Worm (Caenorhabditis elegans) whole organism, early embryonic: ENCODE results near the gene C09E10.3.

Experiments used
- B0310.2 ChIP-seq: sonication (generic microtip); optimal IDR thresholded peaks from 2 replicates; lab custom pipeline; 2016; ENCODE audit warnings: mild to moderate bottlenecking, missing genetic modification characterization, missing compliant biosample characterization
- ama-1 ChIP-seq: fragments of 150-350 bp; optimal IDR thresholded peaks from 2 replicates; lab custom pipeline; 2014
- ceh-13 ChIP-seq: fragments of 200-800 bp; sonication (Bioruptor generic); optimal IDR thresholded peaks from 2 replicates; lab custom pipeline; 2018; ENCODE audit warnings: mild to moderate bottlenecking, missing genetic modification characterization, missing compliant biosample characterization
- ceh-36 ChIP-seq: sonication (generic microtip); optimal IDR thresholded peaks from 2 replicates; lab custom pipeline; 2016; ENCODE audit warnings: missing genetic modification characterization, inconsistent platforms, missing compliant biosample characterization
- ets-7 ChIP-seq: sonication (generic microtip); optimal IDR thresholded peaks from 2 replicates; lab custom pipeline; 2016; ENCODE audit warnings: missing genotype, missing genetic modification characterization, missing compliant biosample characterization
- flt-1 ChIP-seq: fragments of 200-800 bp; sonication (Bioruptor generic); IDR thresholded peaks from 2 replicates; pipeline ENCODE4 v1.3.6; 2022; ENCODE audit warnings: missing genetic modification characterization, missing compliant biosample characterization
- hmbx-1 ChIP-seq: sonication (generic microtip); optimal IDR thresholded peaks from 2 replicates; lab custom pipeline; 2016; ENCODE audit warnings: mild to moderate bottlenecking, missing genetic modification characterization, missing compliant biosample characterization
- hnd-1 ChIP-seq: sonication (generic microtip); optimal IDR thresholded peaks from 2 replicates; lab custom pipeline; 2016; ENCODE audit warnings: missing genetic modification characterization, missing compliant biosample characterization
- pes-1 ChIP-seq: fragments of 200-800 bp; sonication (Bioruptor generic); IDR thresholded peaks from 2 replicates; pipeline ENCODE4 v1.3.6; 2022; ENCODE audit warnings: missing genetic modification reagents, missing genetic modification characterization, missing compliant biosample characterization
- scrt-1 ChIP-seq: fragments of 200-800 bp; sonication (Bioruptor generic); IDR thresholded peaks from 2 replicates; pipeline ENCODE4 v1.3.6; 2022; ENCODE audit warnings: missing genetic modification characterization, missing compliant biosample characterization
- tbx-11 ChIP-seq: fragments of 200-800 bp; sonication (Bioruptor generic); IDR thresholded peaks from 2 replicates; pipeline ENCODE4 v1.3.6; 2022; ENCODE audit warnings: missing genetic modification characterization, missing compliant biosample characterization
- tbx-37 ChIP-seq: fragments of 200-800 bp; sonication (Bioruptor generic); conservative IDR thresholded peaks from 2 replicates; pipeline ENCODE4 v1.3.6; 2022; ENCODE audit warnings: missing genetic modification reagents, missing genetic modification characterization, missing compliant biosample characterization
- tra-4 ChIP-seq: sonication (generic microtip); optimal IDR thresholded peaks from 2 replicates; lab custom pipeline; 2017; ENCODE audit warnings: missing genetic modification characterization, missing compliant biosample characterization

DNA sequence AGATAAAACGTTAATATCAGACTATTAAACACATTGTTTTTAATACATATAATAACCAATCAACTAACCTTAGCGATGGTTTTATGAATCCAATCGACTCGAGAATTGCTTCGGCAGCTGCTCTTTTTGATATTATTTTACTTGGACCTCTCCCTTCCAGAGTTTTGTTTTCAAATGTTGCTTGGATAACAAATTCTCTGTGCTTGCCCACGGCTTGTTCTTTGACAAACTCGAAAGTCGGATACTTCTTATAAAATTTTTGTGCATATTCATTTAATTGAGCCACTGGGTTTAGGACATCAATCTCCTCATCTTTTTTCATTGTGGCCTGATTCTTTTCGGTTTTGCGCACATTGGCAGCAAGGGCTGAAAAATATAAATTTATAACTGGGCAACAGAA is 33.8 kb upstream of the C09E10.3 start, which contains the start of gene F55A4.3:
- TF ChIP-seq ceh-36 (tag; lab: Kevin White, UChicago) = no peak
- TF ChIP-seq hnd-1 = no peak
- TF ChIP-seq ama-1 (lab: Kevin White, UChicago) = no peak
- no peak for TF ChIP-seq tra-4 (tag; lab: Kevin White, UChicago)
- TF ChIP-seq flt-1 = no peak
- TF ChIP-seq pes-1 (GFP tag; lab: Robert Waterston, UW) = no peak
- TF ChIP-seq ceh-13 (GFP tag; lab: Kevin White, UChicago) = no peak
- TF ChIP-seq ets-7 = no peak
- no peak for TF ChIP-seq scrt-1 (GFP tag; lab: Robert Waterston, UW)
- TF ChIP-seq tbx-37 (GFP tag; lab: Robert Waterston, UW) = no peak
- TF ChIP-seq hmbx-1 (tag; lab: Kevin White, UChicago) = no peak
- TF ChIP-seq B0310.2 (tag; lab: Kevin White, UChicago) = no peak
- TF ChIP-seq tbx-11 (GFP tag; lab: Robert Waterston, UW) = no peak
